Worm (Caenorhabditis elegans) whole organism, L4 larva: ENCODE measurements around the gene F48E8.4.

Source experiments
- F44E2.7 ChIP-seq: fragments of 200-800 bp; sonication (Bioruptor generic); IDR thresholded peaks from 2 replicates; pipeline ENCODE4 v2.1.2; 2022; ENCODE audit warnings: missing genetic modification characterization, missing compliant biosample characterization
- R02D3.7 ChIP-seq: fragments of 150-350 bp; sonication (generic microtip); optimal IDR thresholded peaks from 3 replicates; lab custom pipeline; 2014; ENCODE audit warnings: missing biosample characterization, missing genetic modification characterization
- T20F7.1 ChIP-seq: fragments of 200-800 bp; sonication (Bioruptor generic); optimal IDR thresholded peaks from 2 replicates; lab custom pipeline; 2018; ENCODE audit warnings: mild to moderate bottlenecking, missing genetic modification characterization, missing compliant biosample characterization
- Y48G9A.11 ChIP-seq: fragments of 200-800 bp; sonication (Bioruptor generic); IDR thresholded peaks from 2 replicates; pipeline ENCODE4 v1.3.6; 2022; ENCODE audit warnings: missing genetic modification reagents, missing genetic modification characterization, missing compliant biosample characterization
- Y5F2A.4 ChIP-seq: fragments of 200-800 bp; sonication (Bioruptor generic); optimal IDR thresholded peaks from 2 replicates; lab custom pipeline; 2018; ENCODE audit warnings: mild to moderate bottlenecking, missing genetic modification characterization, missing compliant biosample characterization
- aha-1 ChIP-seq: fragments of 150-350 bp; peaks from one replicate; lab custom pipeline; 2014; ENCODE audit warnings: missing biosample characterization, missing genetic modification characterization
- attf-4 ChIP-seq: sonication (generic microtip); optimal IDR thresholded peaks from 3 replicates; lab custom pipeline; 2017; ENCODE audit warnings: missing biosample characterization, missing genetic modification characterization
- ceh-20 ChIP-seq: fragments of 200-800 bp; sonication (Bioruptor generic); IDR thresholded peaks from 2 replicates; pipeline ENCODE4 v1.3.6; 2022; ENCODE audit warnings: missing genetic modification reagents, missing genetic modification characterization, missing compliant biosample characterization
- ceh-62 ChIP-seq: sonication (generic microtip); optimal IDR thresholded peaks from 2 replicates; lab custom pipeline; 2017; ENCODE audit warnings: missing biosample characterization, missing genetic modification characterization
- ceh-82 ChIP-seq: sonication (generic microtip); optimal IDR thresholded peaks from 2 replicates; lab custom pipeline; 2017; ENCODE audit warnings: missing biosample characterization, missing genetic modification characterization
- ces-1 ChIP-seq: fragments of 150-350 bp; sonication (generic microtip); optimal IDR thresholded peaks from 4 replicates; lab custom pipeline; 2014; ENCODE audit warnings: missing biosample characterization, missing genetic modification reagents, missing genetic modification characterization
- ctbp-1 ChIP-seq: fragments of 200-800 bp; sonication (Bioruptor generic); IDR thresholded peaks from 2 replicates; pipeline ENCODE4 v1.3.6; 2022; ENCODE audit warnings: missing genetic modification reagents, missing genetic modification characterization, missing compliant biosample characterization
- daf-12 ChIP-seq: fragments of 150-350 bp; optimal IDR thresholded peaks from 2 replicates; lab custom pipeline; 2014; ENCODE audit warnings: missing biosample characterization, missing genetic modification reagents, missing genetic modification characterization
- daf-19 ChIP-seq: fragments of 200-800 bp; sonication (Bioruptor generic); conservative IDR thresholded peaks from 2 replicates; pipeline ENCODE4 v1.3.6; 2022; ENCODE audit warnings: missing genetic modification characterization, missing compliant biosample characterization
- dmd-6 ChIP-seq: fragments of 200-800 bp; sonication (Bioruptor generic); IDR thresholded peaks from 2 replicates; pipeline ENCODE4 v1.3.6; 2022; ENCODE audit warnings: missing genetic modification reagents, missing genetic modification characterization, missing compliant biosample characterization
- dmd-9 ChIP-seq: fragments of 200-800 bp; sonication (Bioruptor generic); IDR thresholded peaks from 2 replicates; pipeline ENCODE4 v1.3.6; 2022; ENCODE audit warnings: missing genetic modification reagents, missing genetic modification characterization, missing compliant biosample characterization
- dpl-1 ChIP-seq: fragments of 150-350 bp; optimal IDR thresholded peaks from 2 replicates; lab custom pipeline; 2014; ENCODE audit warnings: missing biosample characterization, missing genetic modification reagents, missing genetic modification characterization
- duxl-1 ChIP-seq: sonication (generic microtip); optimal IDR thresholded peaks from 2 replicates; lab custom pipeline; 2016; ENCODE audit warnings: mild to moderate bottlenecking, missing genetic modification characterization, moderate library complexity, missing compliant biosample characterization; ENCODE audit not compliant: poor library complexity
- egl-27 ChIP-seq: sonication (generic microtip); optimal IDR thresholded peaks from 3 replicates; lab custom pipeline; 2017; ENCODE audit warnings: missing biosample characterization, missing genetic modification reagents, missing genetic modification characterization
- egl-43 ChIP-seq: fragments of 200-800 bp; sonication (Bioruptor generic); IDR thresholded peaks from 2 replicates; pipeline ENCODE4 v1.3.6; 2022; ENCODE audit warnings: missing genetic modification reagents, missing genetic modification characterization, missing compliant biosample characterization
- hlh-11 ChIP-seq: fragments of 200-800 bp; sonication (Bioruptor generic); optimal IDR thresholded peaks from 2 replicates; lab custom pipeline; 2018; ENCODE audit warnings: mild to moderate bottlenecking, missing genetic modification characterization, missing compliant biosample characterization
- hlh-30 ChIP-seq: sonication (generic microtip); optimal IDR thresholded peaks from 2 replicates; lab custom pipeline; 2017; ENCODE audit warnings: antibody characterized with exemption, mild to moderate bottlenecking, missing genetic modification characterization, missing compliant biosample characterization; ENCODE audit not compliant: insufficient read depth
- jun-1 ChIP-seq: fragments of 150-350 bp; optimal IDR thresholded peaks from 2 replicates; lab custom pipeline; 2014; ENCODE audit warnings: missing biosample characterization, missing genetic modification reagents, missing genetic modification characterization
- lim-7 ChIP-seq: fragments of 200-800 bp; sonication (Bioruptor generic); IDR thresholded peaks from 2 replicates; pipeline ENCODE4 v1.3.6; 2022; ENCODE audit warnings: missing genetic modification characterization, missing compliant biosample characterization
- lin-15B ChIP-seq: fragments of 150-350 bp; sonication (generic microtip); optimal IDR thresholded peaks from 3 replicates; lab custom pipeline; 2014; ENCODE audit warnings: missing biosample characterization, missing genetic modification characterization
- lin-29 ChIP-seq: fragments of 200-800 bp; sonication (Bioruptor generic); IDR thresholded peaks from 2 replicates; pipeline ENCODE4 v1.3.6; 2022; ENCODE audit warnings: missing genetic modification reagents, missing genetic modification characterization, missing compliant biosample characterization
- mdl-1 ChIP-seq, 2 experiments: fragments of 150-350 bp in 1 of 2; sonication (generic microtip) in 1 of 2; optimal IDR thresholded peaks; 2 replicates each; lab custom pipeline; 2014 to 2017; ENCODE audit warnings: missing biosample characterization in 2 of 2, missing genetic modification characterization in 2 of 2
- mes-2 ChIP-seq: sonication (generic microtip); optimal IDR thresholded peaks from 2 replicates; lab custom pipeline; 2016; ENCODE audit warnings: missing genotype, mild to moderate bottlenecking, missing genetic modification characterization, missing compliant biosample characterization; ENCODE audit not compliant: poor library complexity, severe bottlenecking
- mxl-2 ChIP-seq: fragments of 200-800 bp; sonication (Bioruptor generic); conservative IDR thresholded peaks from 2 replicates; pipeline ENCODE4 v1.3.6; 2022; ENCODE audit warnings: missing genetic modification reagents, missing genetic modification characterization, missing compliant biosample characterization
- nhr-102 ChIP-seq: sonication (generic microtip); optimal IDR thresholded peaks from 2 replicates; lab custom pipeline; 2016; ENCODE audit warnings: mild to moderate bottlenecking, missing genetic modification characterization, moderate library complexity, missing compliant biosample characterization
- nhr-11 ChIP-seq: fragments of 150-350 bp; optimal IDR thresholded peaks from 2 replicates; lab custom pipeline; 2014; ENCODE audit warnings: missing biosample characterization, missing genetic modification characterization
- nhr-111 ChIP-seq: fragments of 200-800 bp; sonication (Bioruptor generic); optimal IDR thresholded peaks from 2 replicates; lab custom pipeline; 2018; ENCODE audit warnings: mild to moderate bottlenecking, missing genetic modification characterization, missing compliant biosample characterization
- nhr-237 ChIP-seq: sonication (generic microtip); optimal IDR thresholded peaks from 2 replicates; lab custom pipeline; 2017; ENCODE audit warnings: missing biosample characterization, missing genetic modification characterization
- nhr-25 ChIP-seq: sonication (generic microtip); optimal IDR thresholded peaks from 2 replicates; lab custom pipeline; 2017; ENCODE audit warnings: missing genetic modification characterization, mild to moderate bottlenecking, missing compliant biosample characterization, antibody characterized with exemption, moderate library complexity, borderline replicate concordance; ENCODE audit not compliant: insufficient read depth
- nhr-76 ChIP-seq: fragments of 150-350 bp; optimal IDR thresholded peaks from 2 replicates; lab custom pipeline; 2014; ENCODE audit warnings: missing biosample characterization, missing genetic modification characterization
- pha-4 ChIP-seq, 2 experiments: fragments of 150-350 bp in 1 of 2; fragments of 200-800 bp in 1 of 2; sonication (Bioruptor generic) in 1 of 2; IDR thresholded peaks in 1 of 2; optimal IDR thresholded peaks in 1 of 2; 2 replicates each; pipeline versions ENCODE4 v1.3.6 to Lab custom; 2014 to 2022; ENCODE audit warnings: missing genetic modification characterization in 2 of 2, missing genetic modification reagents in 2 of 2, missing biosample characterization in 1 of 2, missing compliant biosample characterization in 1 of 2
- spr-1 ChIP-seq: sonication (generic microtip); optimal IDR thresholded peaks from 2 replicates; lab custom pipeline; 2016; ENCODE audit warnings: mild to moderate bottlenecking, missing genetic modification characterization, missing compliant biosample characterization
- tag-97 ChIP-seq: fragments of 200-800 bp; sonication (Bioruptor generic); IDR thresholded peaks from 2 replicates; pipeline ENCODE4 v1.3.6; 2022; ENCODE audit warnings: missing genetic modification characterization, missing compliant biosample characterization
- unc-62 ChIP-seq, 3 experiments: fragments of 150-350 bp in 1 of 3; sonication (generic microtip); optimal IDR thresholded peaks in 2 of 3; peaks in 1 of 3; 1 replicate in 1 of 3; 2 replicates in 2 of 3; lab custom pipeline; 2014 to 2017; ENCODE audit warnings: missing biosample characterization in 3 of 3, missing genetic modification characterization in 3 of 3, missing genetic modification reagents in 3 of 3, missing genotype in 1 of 3
- vab-7 ChIP-seq: fragments of 200-800 bp; sonication (Bioruptor generic); IDR thresholded peaks from 2 replicates; pipeline ENCODE4 v1.3.6; 2022; ENCODE audit warnings: missing genetic modification reagents, missing genetic modification characterization, missing compliant biosample characterization
- zfp-2 ChIP-seq: sonication (generic microtip); optimal IDR thresholded peaks from 2 replicates; lab custom pipeline; 2016; ENCODE audit warnings: mild to moderate bottlenecking, missing genetic modification characterization, missing compliant biosample characterization
- zip-11 ChIP-seq: fragments of 200-800 bp; sonication (Bioruptor generic); IDR thresholded peaks from 2 replicates; pipeline ENCODE4 v1.3.6; 2022; ENCODE audit warnings: missing genetic modification characterization, missing compliant biosample characterization
- zip-2 ChIP-seq: fragments of 150-350 bp; optimal IDR thresholded peaks from 2 replicates; lab custom pipeline; 2014; ENCODE audit warnings: missing biosample characterization, missing genetic modification characterization

The F48E8.4 gene

DNA sequence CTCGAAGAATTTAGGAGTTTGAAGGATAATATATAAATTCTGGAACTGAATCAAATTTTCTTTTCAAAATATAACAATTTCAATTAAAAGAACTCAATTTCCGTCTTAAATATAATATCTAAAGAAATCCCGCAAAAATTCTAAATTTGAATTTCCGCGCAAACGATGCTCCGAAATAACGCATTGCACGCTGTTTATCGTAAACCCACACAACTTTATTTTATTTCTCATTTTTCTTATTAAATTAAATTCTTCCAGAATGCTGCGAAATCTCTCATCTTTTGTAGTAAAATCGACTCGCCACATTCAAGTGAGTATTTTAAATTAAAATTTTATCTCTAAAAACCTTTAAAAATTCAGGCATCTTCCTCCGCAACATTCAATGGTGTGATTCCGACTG is 45.6 kb downstream of the F48E8.4 start, which contains the start of gene R02F2.9:
Gene R02F2.9, plus strand, starts transcription at position 218 of the 400 bp plus-strand sequence.
- TF ChIP-seq ceh-62 (tag; lab: Kevin White, UChicago) (no peak), mes-2 (peak; percentile 58), R02D3.7 (peak; percentile 75), nhr-25 (tag; lab: Kevin White, UChicago) (no peak), vab-7 (no peak), zip-2 (tag; lab: Kevin White, UChicago) (no peak), Y48G9A.11 (GFP tag; lab: Robert Waterston, UW) (peak; percentile 98), lim-7 (no peak), lin-15B (tag; lab: Kevin White, UChicago) (no peak), dpl-1 (GFP tag; lab: Kevin White, UChicago) (peak; percentile 92), zip-11 (GFP tag; lab: Robert Waterston, UW) (no peak), nhr-237 (tag; lab: Kevin White, UChicago) (no peak), F44E2.7 (no peak), ces-1 (no peak), T20F7.1 (GFP tag; lab: Kevin White, UChicago) (peak; percentile 96), mdl-1 (tag; optimal IDR thresholded peaks at IDR 0.05; lab: Kevin White, UChicago) (no peak), ceh-20 (GFP tag; lab: Robert Waterston, UW) (no peak), mxl-2 (GFP tag; lab: Robert Waterston, UW) (no peak), pha-4 (GFP tag; IDR thresholded peaks at IDR 0.05; lab: Robert Waterston, UW) (no peak), pha-4 (tag; optimal IDR thresholded peaks at IDR 0.05; lab: Kevin White, UChicago) (no peak), daf-12 (tag; lab: Kevin White, UChicago) (no peak), dmd-6 (GFP tag; lab: Robert Waterston, UW) (no peak), attf-4 (tag; lab: Kevin White, UChicago) (no peak), lin-29 (GFP tag; lab: Robert Waterston, UW) (no peak), zfp-2 (tag; lab: Kevin White, UChicago) (no peak), nhr-76 (no peak), nhr-102 (tag; lab: Kevin White, UChicago) (no peak), ctbp-1 (no peak), dmd-9 (GFP tag; lab: Robert Waterston, UW) (no peak), daf-19 (GFP tag; lab: Robert Waterston, UW) (no peak), ceh-82 (tag; lab: Kevin White, UChicago) (no peak), egl-43 (GFP tag; lab: Robert Waterston, UW) (no peak), unc-62 (GFP tag; optimal IDR thresholded peaks at IDR 0.05 in 1 of 2; lab: Kevin White, UChicago) (no peak), unc-62 (tag; optimal IDR thresholded peaks at IDR 0.05; lab: Kevin White, UChicago) (no peak), duxl-1 (no peak)

DNA sequence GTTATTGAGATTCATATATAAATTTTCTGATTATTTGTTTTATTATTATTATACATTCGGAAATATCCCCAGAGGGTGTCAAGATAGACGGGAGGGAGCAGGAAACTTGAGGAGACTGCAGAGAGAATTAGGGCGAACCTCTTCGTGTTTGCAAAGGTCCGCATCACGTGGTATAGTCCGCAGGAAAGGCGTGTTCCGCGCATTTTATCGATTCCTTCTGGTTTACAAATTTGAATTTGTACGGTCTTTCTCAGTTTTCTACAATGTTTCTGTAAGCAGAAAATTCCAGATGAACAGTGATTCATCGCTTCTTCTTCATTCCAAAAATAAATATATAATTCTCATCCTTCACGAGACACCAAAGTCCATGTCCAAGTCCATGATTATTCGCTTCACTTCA is 46.6 kb downstream of the F48E8.4 start:
- TF ChIP-seq nhr-111 (no peak), hlh-30 (tag; lab: Kevin White, UChicago) (peak; percentile 24), duxl-1 (no peak), ceh-82 (tag; lab: Kevin White, UChicago) (no peak)

DNA sequence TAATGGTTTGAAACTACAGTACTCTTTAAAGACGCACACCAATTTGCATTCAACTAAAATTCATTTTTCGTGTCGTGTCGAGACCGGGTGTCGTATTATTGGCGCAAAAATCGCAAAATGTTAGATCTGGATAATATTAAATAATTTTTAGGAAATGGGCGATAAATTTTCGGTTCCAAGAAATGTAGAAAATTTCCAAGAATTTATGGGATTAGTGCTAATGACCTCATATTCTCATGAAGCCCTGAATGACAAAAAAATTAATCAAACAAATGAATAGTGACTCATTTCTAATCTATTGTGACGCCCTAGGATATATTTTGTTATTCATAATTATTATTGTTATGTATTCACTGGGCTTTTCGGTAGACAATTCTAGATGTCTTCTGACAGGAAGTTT is 47.3 kb downstream of the F48E8.4 start:
- TF ChIP-seq jun-1 (no peak), Y5F2A.4 (GFP tag; lab: Kevin White, UChicago) (no peak), attf-4 (tag; lab: Kevin White, UChicago) (no peak), daf-12 (tag; lab: Kevin White, UChicago) (no peak), nhr-76 (no peak), ceh-82 (tag; lab: Kevin White, UChicago) (no peak), tag-97 (no peak), egl-27 (tag; lab: Kevin White, UChicago) (no peak), aha-1 (tag; lab: Kevin White, UChicago) (no peak), spr-1 (tag; lab: Kevin White, UChicago) (no peak), dpl-1 (GFP tag; lab: Kevin White, UChicago) (no peak), hlh-11 (tag; lab: Kevin White, UChicago) (no peak), nhr-11 (tag; lab: Kevin White, UChicago) (no peak)
